Fruit fly (Drosophila melanogaster): Measurements from ENCODE around the gene TwdlZ.

DNA sequence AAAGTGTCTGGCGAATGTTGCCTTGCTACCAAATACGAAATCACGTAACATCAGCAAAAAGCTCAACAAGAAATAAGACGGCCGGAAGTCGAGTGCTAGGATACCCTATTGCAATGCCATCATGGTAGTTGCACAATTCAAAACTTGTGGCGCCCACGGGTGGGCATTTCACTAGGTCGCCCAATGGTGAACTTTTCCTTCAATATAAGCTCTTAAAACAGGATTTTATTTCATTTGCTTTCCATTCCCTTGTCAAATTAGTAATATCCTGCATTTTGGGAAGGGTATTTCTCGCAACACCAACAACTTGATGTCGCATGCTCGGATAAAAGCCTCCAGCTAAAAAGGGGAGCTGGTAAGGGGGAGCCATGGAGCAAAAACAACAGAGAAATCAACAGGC is 23.6 kb downstream of the TwdlZ start:
- TF ChIP-seq CG11617 (GFP tag; optimal IDR thresholded peaks at IDR 0.05) (no peak), CG33017 (tag; optimal IDR thresholded peaks at IDR 0.05) (no peak), cic (GFP tag; optimal IDR thresholded peaks at IDR 0.05) (no peak), ovo (GFP tag; optimal IDR thresholded peaks at IDR 0.05) (no peak), CG1620 (GFP tag; optimal IDR thresholded peaks at IDR 0.05) (no peak), kay (GFP tag; ENCODE audit: borderline replicate concordance) (no peak), tj (GFP tag; optimal IDR thresholded peaks at IDR 0.05) (no peak), Clk (GFP tag; optimal IDR thresholded peaks at IDR 0.05) (no peak), toe (GFP tag; optimal IDR thresholded peaks at IDR 0.05) (no peak), CG7045 (GFP tag; optimal IDR thresholded peaks at IDR 0.05) (no peak), bab1 (GFP tag; optimal IDR thresholded peaks at IDR 0.05) (no peak)
